Fruit fly (Drosophila melanogaster): ENCODE results near the gene SH3PX1.

Gene SH3PX1

dm6 chr3L:9751625-9752024, 38.0 kb upstream of the SH3PX1 start (continued):
- peak; percentile 22; the same call in 1 of the 2 replicates for TF ChIP-seq CG9215 (GFP tag; IDR thresholded peaks at IDR 0.05)
- TF ChIP-seq CTCF (GFP tag; optimal IDR thresholded peaks at IDR 0.05): peak; percentile 91
- TF ChIP-seq Trl (optimal IDR thresholded peaks at IDR 0.05): peak; percentile 41 to 45
- no peak for TF ChIP-seq Trl (GFP tag; optimal IDR thresholded peaks at IDR 0.05)
- TF ChIP-seq slbo (GFP tag; IDR thresholded peaks at IDR 0.05): peak; percentile 36; the same call in 1 of the 2 replicates
- TF ChIP-seq Mad (GFP tag; optimal IDR thresholded peaks at IDR 0.05): no peak
- no peak for TF ChIP-seq Hr39 (optimal IDR thresholded peaks at IDR 0.05)
- TF ChIP-seq CG32772 (GFP tag; IDR thresholded peaks at IDR 0.05): 0 out of 2 replicates have a peak, but pooled peaks have one; percentile 9

dm6 chr3L:9745393-9745792, 31.8 kb upstream of the SH3PX1 start:
- TF ChIP-seq ab (GFP tag; optimal IDR thresholded peaks at IDR 0.05): no peak
- peak; percentile 8 to 9 for TF ChIP-seq bsh (GFP tag; optimal IDR thresholded peaks at IDR 0.05)
- TF ChIP-seq Drgx (GFP tag; IDR thresholded peaks at IDR 0.05): peak; percentile 79
- TF ChIP-seq sens (GFP tag): peak; percentile 66
- TF ChIP-seq CG8765 (GFP tag; IDR thresholded peaks at IDR 0.05): no peak
- TF ChIP-seq Blimp-1 (GFP tag; optimal IDR thresholded peaks at IDR 0.05): peak; percentile 11
- TF ChIP-seq wek (GFP tag; optimal IDR thresholded peaks at IDR 0.05): no peak
- TF ChIP-seq CG2712 (tag; optimal IDR thresholded peaks at IDR 0.05): peak; percentile 31

- TF ChIP-seq tap (tag; optimal IDR thresholded peaks at IDR 0.05) (peak; percentile 91), salm (tag; optimal IDR thresholded peaks at IDR 0.05) (peak; percentile 84), mam (GFP tag; optimal IDR thresholded peaks at IDR 0.05) (peak; percentile 53), CG17328 (GFP tag; IDR thresholded peaks at IDR 0.05) (peak; percentile 79), CG8388 (GFP tag; optimal IDR thresholded peaks at IDR 0.05) (peak; percentile 86), Ssrp (tag; optimal IDR thresholded peaks at IDR 0.05) (peak; percentile 74), CG10209 (GFP tag; optimal IDR thresholded peaks at IDR 0.05) (peak; percentile 75), Hr3 (GFP tag; optimal IDR thresholded peaks at IDR 0.05) (peak; percentile 70), Atf3 (GFP tag; optimal IDR thresholded peaks at IDR 0.05) (peak; percentile 10), Ravus (GFP tag; IDR thresholded peaks at IDR 0.05) (peak; percentile 41), croc (GFP tag; conservative IDR thresholded peaks at IDR 0.05) (peak; percentile 92), Trl (optimal IDR thresholded peaks at IDR 0.05) (no peak), Trl (GFP tag; optimal IDR thresholded peaks at IDR 0.05) (peak; percentile 82), HmgD (GFP tag; optimal IDR thresholded peaks at IDR 0.05) (no peak), Chrac-16 (GFP tag; optimal IDR thresholded peaks at IDR 0.05) (peak; percentile 57), D19B (GFP tag; optimal IDR thresholded peaks at IDR 0.05) (peak; percentile 59), CG16779 (GFP tag; IDR thresholded peaks at IDR 0.05) (0 out of 2 replicates have a peak, but pooled peaks have one; percentile 42), chinmo (GFP tag; IDR thresholded peaks at IDR 0.05; ENCODE audit: partially characterized antibody) (no peak), Neu2 (GFP tag; optimal IDR thresholded peaks at IDR 0.05; ENCODE audit: borderline replicate concordance) (no peak), CG10654 (GFP tag; optimal IDR thresholded peaks at IDR 0.05) (peak; percentile 90), Atf-2 (GFP tag; optimal IDR thresholded peaks at IDR 0.05) (peak; percentile 57), peb (GFP tag; IDR thresholded peaks at IDR 0.05) (peak; percentile 83), Tbp (GFP tag; optimal IDR thresholded peaks at IDR 0.05) (no peak), CTCF (GFP tag; optimal IDR thresholded peaks at IDR 0.05) (peak; percentile 64), dm (GFP tag; optimal IDR thresholded peaks at IDR 0.05) (peak; percentile 7), fd3F (GFP tag; optimal IDR thresholded peaks at IDR 0.05) (peak; percentile 72), CG32532 (GFP tag; IDR thresholded peaks at IDR 0.05) (peak; percentile 78), pzg (GFP tag; optimal IDR thresholded peaks at IDR 0.05) (no peak), slp2 (GFP tag; optimal IDR thresholded peaks at IDR 0.05) (peak; percentile 31), Xbp1 (GFP tag; optimal IDR thresholded peaks at IDR 0.05) (peak; percentile 68), Atf6 (GFP tag; IDR thresholded peaks at IDR 0.05) (peak; percentile 85), NfI (GFP tag; optimal IDR thresholded peaks at IDR 0.05) (peak; percentile 73), CG4404 (GFP tag; IDR thresholded peaks at IDR 0.05) (peak; percentile 69), CG13123 (GFP tag; optimal IDR thresholded peaks at IDR 0.05) (no peak), Sin3A (optimal IDR thresholded peaks at IDR 0.05) (no peak), HLH54F (GFP tag; optimal IDR thresholded peaks at IDR 0.05) (peak; percentile 36), CG4328 (GFP tag; optimal IDR thresholded peaks at IDR 0.05) (peak; percentile 66)
Measured at dm6 chr3L:9744060-9744549, 30.5 kb upstream of the SH3PX1 start.

Measured in whole organism, embryonic.